Worm (Caenorhabditis elegans) whole organism, L3 larva: ENCODE data around the gene nhr-235.

Experiments used
- R02D3.7 ChIP-seq: fragments of 150-350 bp; optimal IDR thresholded peaks from 2 replicates; lab custom pipeline; 2014; ENCODE audit warnings: missing biosample characterization, missing genetic modification characterization
- ZK546.5 ChIP-seq: sonication (generic microtip); optimal IDR thresholded peaks from 2 replicates; lab custom pipeline; 2017; ENCODE audit warnings: missing biosample characterization, missing genetic modification characterization
- aly-2 ChIP-seq: fragments of 150-350 bp; optimal IDR thresholded peaks from 2 replicates; lab custom pipeline; 2014; ENCODE audit warnings: missing biosample characterization, missing genetic modification characterization
- ceh-16 ChIP-seq: sonication (generic microtip); optimal IDR thresholded peaks from 2 replicates; lab custom pipeline; 2017; ENCODE audit warnings: missing biosample characterization, missing genetic modification characterization
- ceh-28 ChIP-seq: fragments of 150-350 bp; optimal IDR thresholded peaks from 2 replicates; lab custom pipeline; 2014; ENCODE audit warnings: missing biosample characterization, missing genetic modification reagents, missing genetic modification characterization
- ceh-9 ChIP-seq: sonication (generic microtip); optimal IDR thresholded peaks from 2 replicates; lab custom pipeline; 2018; ENCODE audit warnings: missing biosample characterization, missing genetic modification characterization
- egl-27 ChIP-seq: sonication (generic microtip); optimal IDR thresholded peaks from 4 replicates; lab custom pipeline; 2017; ENCODE audit warnings: missing biosample characterization, missing genetic modification reagents, missing genetic modification characterization
- egl-5 ChIP-seq: fragments of 150-350 bp; optimal IDR thresholded peaks from 2 replicates; lab custom pipeline; 2017; ENCODE audit warnings: missing biosample characterization, missing genetic modification reagents, missing genetic modification characterization, inconsistent platforms
- elt-1 ChIP-seq: fragments of 150-350 bp; optimal IDR thresholded peaks from 2 replicates; lab custom pipeline; 2014; ENCODE audit warnings: missing biosample characterization, missing genetic modification characterization
- elt-2 ChIP-seq: sonication (generic microtip); optimal IDR thresholded peaks from 2 replicates; lab custom pipeline; 2016; ENCODE audit warnings: missing genetic modification reagents, mild to moderate bottlenecking, missing genetic modification characterization, missing compliant biosample characterization
- elt-3 ChIP-seq, 3 experiments: fragments of 150-350 bp in 1 of 3; sonication (generic microtip) in 2 of 3; optimal IDR thresholded peaks; 2 replicates in 2 of 3; 4 replicates in 1 of 3; lab custom pipeline; 2014 to 2017; ENCODE audit warnings: missing biosample characterization in 3 of 3, missing genetic modification characterization in 3 of 3
- eor-1 ChIP-seq, 2 experiments: fragments of 150-350 bp; optimal IDR thresholded peaks; 2 replicates each; lab custom pipeline; 2014 to 2018; ENCODE audit warnings: missing biosample characterization in 2 of 2, missing genetic modification characterization in 2 of 2
- fkh-2 ChIP-seq: fragments of 150-350 bp; optimal IDR thresholded peaks from 2 replicates; lab custom pipeline; 2014; ENCODE audit warnings: missing biosample characterization, missing genetic modification reagents, missing genetic modification characterization
- fos-1 ChIP-seq: fragments of 150-350 bp; optimal IDR thresholded peaks from 2 replicates; lab custom pipeline; 2014; ENCODE audit warnings: missing biosample characterization, missing genetic modification characterization
- hmg-11 ChIP-seq: sonication (generic microtip); optimal IDR thresholded peaks from 2 replicates; lab custom pipeline; 2016; ENCODE audit warnings: missing genetic modification characterization, missing compliant biosample characterization
- jun-1 ChIP-seq: fragments of 150-350 bp; optimal IDR thresholded peaks from 2 replicates; lab custom pipeline; 2014; ENCODE audit warnings: missing biosample characterization, missing genetic modification reagents, missing genetic modification characterization
- lin-15B ChIP-seq: fragments of 150-350 bp; optimal IDR thresholded peaks from 2 replicates; lab custom pipeline; 2014; ENCODE audit warnings: missing biosample characterization, missing genetic modification characterization
- lsy-12 ChIP-seq: sonication (generic microtip); optimal IDR thresholded peaks from 2 replicates; lab custom pipeline; 2016; ENCODE audit warnings: mild to moderate bottlenecking, missing genetic modification characterization, missing compliant biosample characterization
- mml-1 ChIP-seq: fragments of 150-350 bp; sonication (generic microtip); optimal IDR thresholded peaks from 3 replicates; lab custom pipeline; 2014; ENCODE audit warnings: missing biosample characterization, missing genetic modification characterization
- nfya-1 ChIP-seq: sonication (generic microtip); optimal IDR thresholded peaks from 2 replicates; lab custom pipeline; 2017; ENCODE audit warnings: missing genetic modification characterization, mild to moderate bottlenecking, missing compliant biosample characterization, antibody characterized with exemption, moderate library complexity; ENCODE audit not compliant: insufficient read depth
- nhr-23 ChIP-seq: fragments of 150-350 bp; optimal IDR thresholded peaks from 2 replicates; lab custom pipeline; 2014; ENCODE audit warnings: missing biosample characterization, missing genetic modification reagents, missing genetic modification characterization
- nhr-237 ChIP-seq: fragments of 150-350 bp; optimal IDR thresholded peaks from 2 replicates; lab custom pipeline; 2014; ENCODE audit warnings: missing biosample characterization, missing genetic modification characterization
- nhr-25 ChIP-seq: sonication (generic microtip); optimal IDR thresholded peaks from 2 replicates; lab custom pipeline; 2017; ENCODE audit warnings: missing biosample characterization, missing genetic modification characterization
- nhr-43 ChIP-seq: sonication (generic microtip); optimal IDR thresholded peaks from 2 replicates; lab custom pipeline; 2016; ENCODE audit warnings: mild to moderate bottlenecking, missing genetic modification characterization, missing compliant biosample characterization; ENCODE audit not compliant: poor library complexity, severe bottlenecking
- nhr-76 ChIP-seq: fragments of 150-350 bp; sonication (generic microtip); optimal IDR thresholded peaks from 5 replicates; lab custom pipeline; 2014; ENCODE audit warnings: missing biosample characterization, missing genetic modification characterization
- nhr-77 ChIP-seq: fragments of 150-350 bp; optimal IDR thresholded peaks from 2 replicates; lab custom pipeline; 2014; ENCODE audit warnings: missing biosample characterization, missing genetic modification characterization
- pha-4 ChIP-seq: fragments of 150-350 bp; optimal IDR thresholded peaks from 2 replicates; lab custom pipeline; 2014; ENCODE audit warnings: missing biosample characterization, missing genetic modification reagents, missing genetic modification characterization
- pqm-1 ChIP-seq: fragments of 150-350 bp; optimal IDR thresholded peaks from 2 replicates; lab custom pipeline; 2017; ENCODE audit warnings: missing biosample characterization, missing genetic modification characterization, inconsistent platforms
- sea-2 ChIP-seq: fragments of 150-350 bp; sonication (generic microtip); optimal IDR thresholded peaks from 4 replicates; lab custom pipeline; 2014; ENCODE audit warnings: missing biosample characterization, missing genetic modification reagents, missing genetic modification characterization
- unc-39 ChIP-seq: sonication (generic microtip); optimal IDR thresholded peaks from 4 replicates; lab custom pipeline; 2017; ENCODE audit warnings: missing biosample characterization, missing genetic modification characterization
- unc-62 ChIP-seq: fragments of 150-350 bp; sonication (generic microtip); optimal IDR thresholded peaks from 4 replicates; lab custom pipeline; 2014; ENCODE audit warnings: missing biosample characterization, missing genetic modification reagents, missing genetic modification characterization
- zag-1 ChIP-seq: fragments of 150-350 bp; optimal IDR thresholded peaks from 2 replicates; lab custom pipeline; 2014; ENCODE audit warnings: missing biosample characterization, missing genetic modification characterization
- ztf-11 ChIP-seq: fragments of 150-350 bp; optimal IDR thresholded peaks from 2 replicates; lab custom pipeline; 2014; ENCODE audit warnings: missing biosample characterization, missing genetic modification characterization
- ztf-4 ChIP-seq: fragments of 150-350 bp; optimal IDR thresholded peaks from 2 replicates; lab custom pipeline; 2014; ENCODE audit warnings: missing biosample characterization, missing genetic modification characterization

nhr-235 gene

DNA sequence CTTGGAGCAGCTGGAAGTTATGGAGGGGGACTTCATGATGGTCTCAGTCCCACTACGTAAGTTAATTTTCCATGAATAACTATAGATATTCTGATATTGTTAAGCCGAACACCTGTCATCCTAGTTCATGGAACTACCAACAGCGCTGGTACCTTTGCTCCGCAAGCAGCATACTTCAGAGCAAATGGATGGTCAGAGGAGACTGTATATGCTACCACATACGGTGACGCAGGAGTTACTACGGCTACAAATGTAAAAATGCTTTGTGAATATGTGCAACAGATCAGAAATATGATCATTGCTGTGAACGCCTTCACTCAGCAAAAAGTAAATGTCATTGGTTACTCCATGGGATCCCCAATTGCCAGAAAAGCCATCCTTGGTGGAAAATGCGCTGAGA lies 34.4 kb upstream of the nhr-235 start:
- TF ChIP-seq egl-27: no peak
- no peak for TF ChIP-seq elt-3 (tag; optimal IDR thresholded peaks at IDR 0.05; lab: Kevin White, UChicago)
- no peak for TF ChIP-seq mml-1 (tag; lab: Kevin White, UChicago)
- no peak for TF ChIP-seq ceh-28 (tag; lab: Kevin White, UChicago)
- no peak for TF ChIP-seq ztf-4 (tag; lab: Kevin White, UChicago)
- TF ChIP-seq pqm-1 (tag; lab: Kevin White, UChicago): no peak
- no peak for TF ChIP-seq ZK546.5 (tag; lab: Kevin White, UChicago)
- no peak for TF ChIP-seq nhr-76 (tag; lab: Kevin White, UChicago)
- TF ChIP-seq sea-2 (GFP tag; lab: Kevin White, UChicago): no peak
- TF ChIP-seq eor-1 (tag; optimal IDR thresholded peaks at IDR 0.05; lab: Kevin White, UChicago): no peak
- TF ChIP-seq jun-1: no peak
- no peak for TF ChIP-seq nhr-43 (tag; lab: Kevin White, UChicago)
- TF ChIP-seq aly-2 (tag; lab: Kevin White, UChicago): no peak
- TF ChIP-seq zag-1 (tag; lab: Kevin White, UChicago): no peak
- TF ChIP-seq, all 47 proteins: peak for 0

- TF ChIP-seq nhr-76 (tag; lab: Kevin White, UChicago) (no peak), ZK546.5 (tag; lab: Kevin White, UChicago) (no peak), aly-2 (tag; lab: Kevin White, UChicago) (no peak), ztf-11 (tag; lab: Kevin White, UChicago) (no peak), ceh-28 (tag; lab: Kevin White, UChicago) (no peak), egl-27 (no peak), nfya-1 (tag; lab: Kevin White, UChicago) (no peak), mml-1 (tag; lab: Kevin White, UChicago) (no peak), ceh-16 (tag; lab: Kevin White, UChicago) (no peak), unc-39 (tag; lab: Kevin White, UChicago) (no peak), ztf-4 (tag; lab: Kevin White, UChicago) (no peak), nhr-25 (tag; lab: Kevin White, UChicago) (no peak)
- TF ChIP-seq, all 47 proteins: peak for 0
Observed at ce11 chrII:12606900-12607299, 33.6 kb upstream of the nhr-235 start, which contains the start of gene Y38E10A.8. TSS of gene Y38E10A.8 (plus strand) at chrII:12607200.

DNA sequence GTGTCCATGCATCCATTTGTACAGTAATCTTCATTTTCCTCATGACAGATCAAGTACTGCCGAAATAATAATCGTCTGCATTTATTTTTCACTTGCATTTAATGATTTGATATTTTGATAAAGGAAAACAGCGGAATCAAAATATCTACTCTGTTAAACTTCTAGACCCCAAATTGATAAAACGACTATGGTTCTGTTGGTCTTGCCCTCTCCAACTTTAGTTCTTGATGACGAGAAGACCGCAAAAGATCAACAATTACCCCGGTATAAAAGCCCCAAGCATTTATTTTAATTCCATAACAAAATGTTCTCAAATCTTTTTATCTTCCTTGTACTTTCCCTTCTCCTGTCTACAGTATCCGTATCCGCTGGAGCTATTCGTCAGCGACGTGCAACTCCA lies 31.8 kb upstream of the nhr-235 start, which contains the start of gene Y38E10A.9:
Gene Y38E10A.9 (plus strand): TSS at position 301 of the 400 bp plus-strand sequence.
- TF ChIP-seq lin-15B: no peak

DNA sequence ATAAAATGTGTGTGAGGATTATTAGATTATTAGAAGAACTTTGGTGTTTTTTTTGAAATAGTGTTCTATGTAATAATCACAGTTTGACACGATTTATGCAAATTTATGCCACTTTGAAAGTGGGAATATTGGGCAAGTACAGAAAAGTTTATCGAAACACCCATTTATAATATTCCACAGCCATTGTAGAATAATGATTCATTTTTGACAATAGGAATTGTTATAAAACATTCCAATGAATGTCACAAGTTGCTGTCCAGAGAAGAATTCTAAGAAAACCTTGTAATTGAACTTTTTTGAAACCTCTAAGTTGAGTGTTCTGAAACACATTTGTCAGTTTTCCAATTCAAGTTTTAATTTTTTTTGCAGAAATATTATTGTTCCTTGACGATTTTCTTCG lies 28.3 kb upstream of the nhr-235 start, which contains the start of gene nspe-4:
Gene nspe-4 (plus strand): TSS at position 301 of the 400 bp plus-strand sequence.
- TF ChIP-seq nhr-76 (tag; lab: Kevin White, UChicago) (no peak), ztf-11 (tag; lab: Kevin White, UChicago) (no peak), nfya-1 (tag; lab: Kevin White, UChicago) (no peak), lsy-12 (tag; lab: Kevin White, UChicago) (no peak), elt-2 (tag; lab: Kevin White, UChicago) (no peak), ceh-28 (tag; lab: Kevin White, UChicago) (no peak), nhr-23 (no peak), eor-1 (tag; optimal IDR thresholded peaks at IDR 0.05; lab: Kevin White, UChicago) (no peak), nhr-77 (no peak), pha-4 (no peak), R02D3.7 (tag; lab: Kevin White, UChicago) (no peak), aly-2 (tag; lab: Kevin White, UChicago) (no peak), nhr-237 (tag; lab: Kevin White, UChicago) (no peak), egl-5 (tag; lab: Kevin White, UChicago) (no peak), unc-62 (GFP tag; lab: Kevin White, UChicago) (no peak), nhr-25 (tag; lab: Kevin White, UChicago) (no peak), ZK546.5 (tag; lab: Kevin White, UChicago) (no peak), hmg-11 (tag; lab: Kevin White, UChicago) (no peak), nhr-43 (tag; lab: Kevin White, UChicago) (no peak), fkh-2 (tag; lab: Kevin White, UChicago) (no peak)

DNA sequence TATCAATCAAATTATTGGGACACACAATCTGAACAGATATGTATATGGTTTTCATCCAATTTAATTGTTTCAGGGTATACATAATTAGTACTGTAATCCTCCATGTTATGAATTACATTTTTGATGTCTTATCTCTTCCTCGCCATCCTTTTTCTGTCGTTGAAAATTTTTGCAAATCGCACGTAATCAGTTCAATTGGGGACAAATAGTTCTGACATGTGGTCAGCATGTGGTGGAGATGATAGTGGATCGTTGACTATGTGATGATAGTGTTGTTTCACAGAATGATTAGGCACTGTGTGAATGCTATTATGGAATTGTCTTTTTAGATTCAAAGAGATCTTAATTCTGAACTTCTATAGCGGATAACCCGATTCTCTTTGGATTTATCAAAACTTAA lies 25.1 kb upstream of the nhr-235 start:
- TF ChIP-seq ceh-9 (tag; lab: Kevin White, UChicago) (no peak), nhr-76 (tag; lab: Kevin White, UChicago) (no peak), unc-62 (GFP tag; lab: Kevin White, UChicago) (no peak), lin-15B (no peak), nhr-237 (tag; lab: Kevin White, UChicago) (no peak), elt-1 (tag; lab: Kevin White, UChicago) (no peak), pqm-1 (tag; lab: Kevin White, UChicago) (no peak), egl-5 (tag; lab: Kevin White, UChicago) (no peak), egl-27 (no peak), nhr-25 (tag; lab: Kevin White, UChicago) (no peak), nhr-43 (tag; lab: Kevin White, UChicago) (peak; percentile 91), nhr-23 (peak; percentile 42), fos-1 (no peak)
